Fruit fly (Drosophila melanogaster) whole organism, embryonic: ENCODE results near the gene Sec23.

Experiments used
- Asciz ChIP-seq: fragments of 200-800 bp; sonication (Bioruptor generic); optimal IDR thresholded peaks from 2 replicates; lab custom pipeline; 2017; ENCODE audit warnings: missing biosample characterization, mild to moderate bottlenecking, missing genetic modification characterization, missing genetic modification reagents
- Blimp-1 ChIP-seq: fragments of 200-800 bp; sonication (Bioruptor generic); optimal IDR thresholded peaks from 3 replicates; lab custom pipeline; 2018; ENCODE audit warnings: missing biosample characterization, missing genetic modification characterization, mild to moderate bottlenecking, moderate library complexity, missing genetic modification reagents
- CG10321 ChIP-seq: fragments of 200-800 bp; sonication (Bioruptor generic); IDR thresholded peaks from 2 replicates; pipeline ENCODE4 v1.3.6; 2022; ENCODE audit warnings: missing biosample characterization, missing genetic modification characterization
- CG12236 ChIP-seq: fragments of 200-800 bp; sonication (Bioruptor generic); optimal IDR thresholded peaks from 2 replicates; lab custom pipeline; 2016; ENCODE audit warnings: missing biosample characterization, missing genetic modification characterization
- CG1647 ChIP-seq: fragments of 200-800 bp; sonication (Bioruptor generic); optimal IDR thresholded peaks from 3 replicates; lab custom pipeline; 2016; ENCODE audit warnings: missing biosample characterization, missing genetic modification characterization
- CG17359 ChIP-seq: fragments of 200-800 bp; sonication (Bioruptor generic); optimal IDR thresholded peaks from 3 replicates; lab custom pipeline; 2018; ENCODE audit warnings: missing biosample characterization, mild to moderate bottlenecking, missing genetic modification characterization, moderate library complexity
- CG17361 ChIP-seq: fragments of 200-800 bp; sonication (Bioruptor generic); IDR thresholded peaks from 3 replicates; pipeline ENCODE4 v1.3.6; 2022; ENCODE audit warnings: missing biosample characterization, missing genetic modification characterization
- CG17802 ChIP-seq: fragments of 200-800 bp; sonication (Bioruptor generic); optimal IDR thresholded peaks from 2 replicates; lab custom pipeline; 2018; ENCODE audit warnings: missing biosample characterization, mild to moderate bottlenecking, missing genetic modification characterization, moderate library complexity
- CG31388 ChIP-seq: fragments of 200-800 bp; sonication (Bioruptor generic); optimal IDR thresholded peaks from 2 replicates; lab custom pipeline; 2016; ENCODE audit warnings: missing biosample characterization, missing genetic modification characterization
- CG4730 ChIP-seq: fragments of 200-800 bp; sonication (Bioruptor generic); IDR thresholded peaks from 2 replicates; pipeline ENCODE4 v1.3.6; 2022; ENCODE audit warnings: missing biosample characterization, missing genetic modification characterization
- CG4854 ChIP-seq: fragments of 200-800 bp; sonication (Bioruptor generic); optimal IDR thresholded peaks from 2 replicates; lab custom pipeline; 2016; ENCODE audit warnings: missing biosample characterization, missing genetic modification characterization, inconsistent platforms
- CG7963 ChIP-seq: fragments of 200-800 bp; sonication (Bioruptor generic); IDR thresholded peaks from 3 replicates; pipeline ENCODE4 v1.3.6; 2022; ENCODE audit warnings: missing biosample characterization, missing genetic modification characterization; ENCODE audit not compliant: partially characterized antibody
- CG7987 ChIP-seq: fragments of 200-800 bp; sonication (Bioruptor generic); optimal IDR thresholded peaks from 2 replicates; lab custom pipeline; 2018; ENCODE audit warnings: missing biosample characterization, mild to moderate bottlenecking, missing genetic modification characterization, moderate library complexity
- CG8089 ChIP-seq: fragments of 200-800 bp; sonication (Bioruptor generic); optimal IDR thresholded peaks from 3 replicates; lab custom pipeline; 2016; ENCODE audit warnings: missing biosample characterization, missing genetic modification characterization
- CG9932 ChIP-seq: fragments of 200-800 bp; sonication (Bioruptor generic); IDR thresholded peaks from 2 replicates; pipeline ENCODE4 v1.3.6; 2022; ENCODE audit warnings: missing biosample characterization, missing genetic modification characterization
- Camta ChIP-seq: fragments of 200-800 bp; sonication (Bioruptor generic); optimal IDR thresholded peaks from 2 replicates; lab custom pipeline; 2016; ENCODE audit warnings: missing biosample characterization, missing genetic modification characterization
- CkIIα-i1 ChIP-seq: fragments of 200-800 bp; sonication (Bioruptor generic); IDR thresholded peaks from 2 replicates; pipeline ENCODE4 v1.3.6; 2022; ENCODE audit warnings: missing biosample characterization, missing genetic modification characterization
- Doc2 ChIP-seq: fragments of 200-800 bp; sonication (Bioruptor generic); IDR thresholded peaks from 2 replicates; pipeline ENCODE4 v1.3.6; 2022; ENCODE audit warnings: missing biosample characterization, missing genetic modification characterization
- Fer3 ChIP-seq: fragments of 200-800 bp; sonication (Bioruptor generic); optimal IDR thresholded peaks from 2 replicates; lab custom pipeline; 2018; ENCODE audit warnings: missing biosample characterization, mild to moderate bottlenecking, missing genetic modification characterization, moderate library complexity
- HLH4C ChIP-seq: fragments of 200-800 bp; sonication (Bioruptor generic); IDR thresholded peaks from 3 replicates; pipeline ENCODE4 v1.3.6; 2022; ENCODE audit warnings: missing biosample characterization, missing genetic modification characterization; ENCODE audit not compliant: partially characterized antibody
- Hsf ChIP-seq: fragments of 200-800 bp; sonication (Bioruptor generic); optimal IDR thresholded peaks from 3 replicates; lab custom pipeline; 2016; ENCODE audit warnings: missing biosample characterization, missing genetic modification characterization
- Jarid2 ChIP-seq: fragments of 200-800 bp; sonication (Bioruptor generic); optimal IDR thresholded peaks from 3 replicates; lab custom pipeline; 2017; ENCODE audit warnings: mild to moderate bottlenecking, missing biosample characterization, missing genetic modification reagents, missing genetic modification characterization
- Lpt ChIP-seq: fragments of >200 bp; optimal IDR thresholded peaks from 2 replicates; lab custom pipeline; 2018; ENCODE audit warnings: missing biosample characterization, missing genetic modification characterization
- Neu2 ChIP-seq: fragments of 200-800 bp; sonication (Bioruptor generic); optimal IDR thresholded peaks from 3 replicates; lab custom pipeline; 2016; ENCODE audit warnings: missing biosample characterization, missing genetic modification characterization, borderline replicate concordance
- Opbp ChIP-seq: fragments of 200-800 bp; sonication (Bioruptor generic); IDR thresholded peaks from 3 replicates; pipeline ENCODE4 v1.3.6; 2022; ENCODE audit warnings: missing biosample characterization, missing genetic modification characterization; ENCODE audit not compliant: partially characterized antibody
- Spps ChIP-seq: fragments of 200-800 bp; sonication (Bioruptor generic); optimal IDR thresholded peaks from 2 replicates; lab custom pipeline; 2018; ENCODE audit warnings: missing biosample characterization, mild to moderate bottlenecking, missing genetic modification characterization
- Sry-δ ChIP-seq: fragments of 200-800 bp; sonication (Bioruptor generic); optimal IDR thresholded peaks from 2 replicates; lab custom pipeline; 2016; ENCODE audit warnings: missing biosample characterization, missing genetic modification characterization
- Stat92E ChIP-seq, 3 experiments: fragments of >200 bp in 2 of 3; fragments of 200-800 bp in 1 of 3; sonication (Bioruptor generic) in 1 of 3; optimal IDR thresholded peaks; 2 replicates each; lab custom pipeline; 2017 to 2019; ENCODE audit warnings: missing biosample characterization in 3 of 3, missing genetic modification characterization in 3 of 3, mild to moderate bottlenecking in 1 of 3, moderate library complexity in 1 of 3
- amos ChIP-seq: fragments of 200-800 bp; sonication (Bioruptor generic); IDR thresholded peaks from 2 replicates; pipeline ENCODE4 v1.3.6; 2022; ENCODE audit warnings: missing biosample characterization, missing genetic modification characterization; ENCODE audit not compliant: partially characterized antibody
- bsh ChIP-seq, 2 experiments: fragments of 200-800 bp; sonication (Bioruptor generic); optimal IDR thresholded peaks; 2 replicates each; lab custom pipeline; 2017 to 2018; ENCODE audit warnings: mild to moderate bottlenecking in 2 of 2, missing biosample characterization in 2 of 2, missing genetic modification characterization in 2 of 2, moderate library complexity in 1 of 2
- cato ChIP-seq: fragments of 200-800 bp; sonication (Bioruptor generic); optimal IDR thresholded peaks from 2 replicates; lab custom pipeline; 2016; ENCODE audit warnings: missing biosample characterization, missing genetic modification characterization, borderline replicate concordance
- ci ChIP-seq: fragments of 200-800 bp; sonication (Bioruptor generic); IDR thresholded peaks from 3 replicates; pipeline ENCODE4 v1.3.6; 2022; ENCODE audit warnings: missing biosample characterization, missing genetic modification characterization
- crol ChIP-seq: fragments of 200-800 bp; sonication (Bioruptor generic); IDR thresholded peaks from 2 replicates; pipeline ENCODE4 v1.3.6; 2022; ENCODE audit warnings: missing biosample characterization, missing genetic modification characterization
- da ChIP-seq: fragments of 200-800 bp; sonication (Bioruptor generic); optimal IDR thresholded peaks from 2 replicates; lab custom pipeline; 2016; ENCODE audit warnings: missing biosample characterization, missing genetic modification characterization
- danr ChIP-seq: fragments of 200-800 bp; sonication (Bioruptor generic); IDR thresholded peaks from 2 replicates; pipeline ENCODE4 v1.3.6; 2022; ENCODE audit warnings: missing biosample characterization, missing genetic modification characterization
- dpn ChIP-seq, 2 experiments: fragments of 200-800 bp; sonication (Bioruptor generic); optimal IDR thresholded peaks; 3 replicates each; lab custom pipeline; 2016; ENCODE audit warnings: missing biosample characterization in 2 of 2, missing genetic modification characterization in 2 of 2
- ewg ChIP-seq: fragments of 200-800 bp; sonication (Bioruptor generic); optimal IDR thresholded peaks from 3 replicates; lab custom pipeline; 2017; ENCODE audit warnings: mild to moderate bottlenecking, missing biosample characterization, missing genetic modification reagents, missing genetic modification characterization
- gcm ChIP-seq: fragments of 200-800 bp; sonication (Bioruptor generic); optimal IDR thresholded peaks from 2 replicates; lab custom pipeline; 2019; ENCODE audit warnings: missing biosample characterization, mild to moderate bottlenecking, missing genetic modification characterization, moderate library complexity
- hth ChIP-seq: fragments of >200 bp; optimal IDR thresholded peaks from 2 replicates; lab custom pipeline; 2017; ENCODE audit warnings: inconsistent platforms
- jumu ChIP-seq: fragments of 200-800 bp; sonication (Bioruptor generic); optimal IDR thresholded peaks from 3 replicates; lab custom pipeline; 2016; ENCODE audit warnings: missing biosample characterization, missing genetic modification characterization
- klu ChIP-seq: fragments of 200-800 bp; sonication (Bioruptor generic); IDR thresholded peaks from 2 replicates; pipeline ENCODE4 v1.3.6; 2022; ENCODE audit warnings: missing biosample characterization, missing genetic modification characterization
- lov ChIP-seq, 2 experiments: fragments of 200-800 bp in 1 of 2; fragments of >200 bp in 1 of 2; sonication (Bioruptor generic) in 1 of 2; IDR thresholded peaks in 1 of 2; optimal IDR thresholded peaks in 1 of 2; 2 replicates in 1 of 2; 3 replicates in 1 of 2; pipeline versions ENCODE4 v1.3.6 to Lab custom; 2017 to 2022; ENCODE audit warnings: missing biosample characterization in 1 of 2, missing genetic modification characterization in 1 of 2
- mam ChIP-seq: fragments of 200-800 bp; sonication (Bioruptor generic); optimal IDR thresholded peaks from 3 replicates; lab custom pipeline; 2016; ENCODE audit warnings: missing biosample characterization, missing genetic modification characterization
- sens-2 ChIP-seq: fragments of 200-800 bp; sonication (Bioruptor generic); IDR thresholded peaks from 2 replicates; pipeline ENCODE4 v1.3.6; 2022; ENCODE audit warnings: missing biosample characterization, missing genetic modification characterization
- sr ChIP-seq: fragments of 200-800 bp; sonication (Bioruptor generic); IDR thresholded peaks from 3 replicates; pipeline ENCODE4 v1.3.6; 2022; ENCODE audit warnings: missing biosample characterization, missing genetic modification characterization
- stc ChIP-seq: fragments of 200-800 bp; sonication (Bioruptor generic); IDR thresholded peaks from 2 replicates; pipeline ENCODE4 v1.3.6; 2022; ENCODE audit warnings: missing biosample characterization, missing genetic modification characterization
- tio ChIP-seq: fragments of 200-800 bp; sonication (Bioruptor generic); optimal IDR thresholded peaks from 2 replicates; lab custom pipeline; 2017; ENCODE audit warnings: missing biosample characterization, missing genetic modification characterization, inconsistent platforms
- trem ChIP-seq: fragments of 200-800 bp; optimal IDR thresholded peaks from 3 replicates; lab custom pipeline; 2019; ENCODE audit warnings: missing biosample characterization, mild to moderate bottlenecking, missing genetic modification characterization, moderate library complexity
- usp ChIP-seq: fragments of >200 bp; optimal IDR thresholded peaks from 2 replicates; lab custom pipeline; 2017; ENCODE audit warnings: missing biosample characterization, missing genetic modification characterization

The Sec23 gene

dm6 chr3R:5620387-5620956 is 28.4 kb upstream of the Sec23 start (continued):
- TF ChIP-seq lov (optimal IDR thresholded peaks at IDR 0.05; lab: Kevin White, UChicago), result no peak
- peak; percentile 84 for TF ChIP-seq lov (GFP tag; IDR thresholded peaks at IDR 0.05; lab: Robert Waterston, UW)
- peak; percentile 0 for TF ChIP-seq CG31388
- no peak for TF ChIP-seq CG7963 (GFP tag; lab: Robert Waterston, UW)
- no peak for TF ChIP-seq CkIIα-i1 (GFP tag; lab: Robert Waterston, UW)
- peak; percentile 65 for TF ChIP-seq sens-2 (GFP tag; lab: Robert Waterston, UW)
- peak; percentile 27 for TF ChIP-seq da (GFP tag; lab: Kevin White, UChicago)
- TF ChIP-seq CG7987 (GFP tag; lab: Kevin White, UChicago), result no peak
- TF ChIP-seq Doc2, result no peak
- no peak; the same call in 1 of the 2 replicates for TF ChIP-seq danr (GFP tag; lab: Robert Waterston, UW)
- TF ChIP-seq CG17359 (tag; lab: Kevin White, UChicago), result peak; percentile 78
- TF ChIP-seq CG17802, result peak; percentile 54
- no peak for TF ChIP-seq Lpt (GFP tag; lab: Kevin White, UChicago)
- TF ChIP-seq Spps (tag; lab: Kevin White, UChicago), result no peak
- TF ChIP-seq Blimp-1, result no peak
- TF ChIP-seq klu, result peak; percentile 18; the same call in 1 of the 2 replicates
- TF ChIP-seq amos (GFP tag; lab: Robert Waterston, UW), result no peak
- peak; percentile 51; the same call in 1 of the 2 replicates for TF ChIP-seq CG9932 (GFP tag; lab: Robert Waterston, UW)
- TF ChIP-seq jumu (GFP tag; lab: Kevin White, UChicago), result peak; percentile 63
- peak; percentile 56 for TF ChIP-seq CG12236 (GFP tag; lab: Kevin White, UChicago)
- peak; percentile 46; the same call in 1 of the 2 replicates for TF ChIP-seq CG4730 (GFP tag; lab: Robert Waterston, UW)
- peak; percentile 60 for TF ChIP-seq mam
- TF ChIP-seq ewg (GFP tag; lab: Kevin White, UChicago), result peak; percentile 49
- peak in 1 of 2 experiments; percentile 65 for TF ChIP-seq bsh (GFP tag; optimal IDR thresholded peaks at IDR 0.05; lab: Kevin White, UChicago)
- peak; percentile 12 for TF ChIP-seq trem (tag; lab: Kevin White, UChicago)
- TF ChIP-seq hth (lab: Kevin White, UChicago), result no peak
- TF ChIP-seq cato, result peak; percentile 42
- peak; percentile 88 for TF ChIP-seq CG17361 (GFP tag; lab: Robert Waterston, UW)
- peak; percentile 48; the same call in 1 of the 2 replicates for TF ChIP-seq stc (GFP tag; lab: Robert Waterston, UW)
- TF ChIP-seq Jarid2 (GFP tag; lab: Kevin White, UChicago), result no peak
- TF ChIP-seq ci (GFP tag; lab: Robert Waterston, UW), result peak; percentile 85
- TF ChIP-seq CG4854 (GFP tag; lab: Kevin White, UChicago), result no peak
- 0 out of 2 replicates have a peak, but pooled peaks have one; percentile 3 for TF ChIP-seq CG10321 (GFP tag; lab: Robert Waterston, UW)
- TF ChIP-seq Camta (GFP tag; lab: Kevin White, UChicago), result peak; percentile 62
- peak; percentile 58 for TF ChIP-seq Fer3 (tag; lab: Kevin White, UChicago)
- TF ChIP-seq Opbp, result no peak
- TF ChIP-seq tio, result peak; percentile 77
- peak; percentile 38 for TF ChIP-seq gcm (GFP tag; lab: Kevin White, UChicago)
- peak; percentile 54 for TF ChIP-seq CG8089 (GFP tag; lab: Kevin White, UChicago)
- TF ChIP-seq Stat92E (GFP tag; optimal IDR thresholded peaks at IDR 0.05; lab: Kevin White, UChicago), result peak in 1 of 3 experiments; percentile 12
- peak; percentile 73 for TF ChIP-seq Asciz (GFP tag; lab: Kevin White, UChicago)
- TF ChIP-seq Hsf (GFP tag; lab: Kevin White, UChicago), result peak; percentile 54
- peak; percentile 82 for TF ChIP-seq crol (GFP tag; lab: Robert Waterston, UW)
- no peak for TF ChIP-seq Sry-δ
- TF ChIP-seq CG1647 (GFP tag; lab: Kevin White, UChicago), result peak; percentile 18
- peak; percentile 72 to 73 for TF ChIP-seq dpn (GFP tag; optimal IDR thresholded peaks at IDR 0.05; lab: Kevin White, UChicago)
- no peak for TF ChIP-seq HLH4C (GFP tag; lab: Robert Waterston, UW)
- no peak for TF ChIP-seq sr (GFP tag; lab: Robert Waterston, UW)
- no peak for TF ChIP-seq Neu2 (GFP tag; lab: Kevin White, UChicago)
- TF ChIP-seq usp (GFP tag; lab: Kevin White, UChicago), result no peak
